Worm (Caenorhabditis elegans): ENCODE results near the gene ttr-8.

- no peak for TF ChIP-seq snpc-4 (tag; optimal IDR thresholded peaks at IDR 0.05)
- no peak for TF ChIP-seq ztf-11 (tag; optimal IDR thresholded peaks at IDR 0.05)
- TF ChIP-seq nhr-237 (tag; optimal IDR thresholded peaks at IDR 0.05) = no peak
- no peak for TF ChIP-seq ztf-4 (tag; optimal IDR thresholded peaks at IDR 0.05)
- TF ChIP-seq unc-62 (GFP tag; optimal IDR thresholded peaks at IDR 0.05) = no peak
- TF ChIP-seq lin-13 (GFP tag; optimal IDR thresholded peaks at IDR 0.05) = no peak
- TF ChIP-seq peb-1 (tag; optimal IDR thresholded peaks at IDR 0.05) = no peak
Observed at ce11 chrIII:7553693-7554226, 11.4 kb downstream of the ttr-8 start.

Measured in whole organism, L2 larva.